Worm (Caenorhabditis elegans): Measurements from ENCODE around the gene osta-2.
A peak's percentile ranks its signal among the peaks of the same experiment; 100 is the strongest.

osta-2 gene

ce11 chrII:5710835-5711234 lies 3.3 kb downstream of the osta-2 start:
- TF ChIP-seq ces-1 (GFP tag; optimal IDR thresholded peaks at IDR 0.05): no peak
- TF ChIP-seq cnd-1 (tag; optimal IDR thresholded peaks at IDR 0.05): no peak
- no peak for TF ChIP-seq lin-32 (GFP tag; optimal IDR thresholded peaks at IDR 0.05)
- TF ChIP-seq ham-2 (GFP tag; optimal IDR thresholded peaks at IDR 0.05): no peak
- TF ChIP-seq tbx-8 (GFP tag; optimal IDR thresholded peaks at IDR 0.05): no peak
- TF ChIP-seq mls-2 (tag; optimal IDR thresholded peaks at IDR 0.05): no peak
- TF ChIP-seq hlh-1 (tag; optimal IDR thresholded peaks at IDR 0.05): no peak
- no peak for TF ChIP-seq nhr-2 (tag; optimal IDR thresholded peaks at IDR 0.05)
- TF ChIP-seq zip-8 (tag; optimal IDR thresholded peaks at IDR 0.05): no peak
- TF ChIP-seq sptf-1 (tag; optimal IDR thresholded peaks at IDR 0.05): no peak
- TF ChIP-seq ceh-83 (GFP tag; optimal IDR thresholded peaks at IDR 0.05): no peak
- no peak for TF ChIP-seq elt-1 (tag; optimal IDR thresholded peaks at IDR 0.05; ENCODE audit: borderline replicate concordance, insufficient read depth)
- no peak for TF ChIP-seq nhr-76 (tag; optimal IDR thresholded peaks at IDR 0.05)
- TF ChIP-seq mab-5 (tag; optimal IDR thresholded peaks at IDR 0.05): no peak
- no peak for TF ChIP-seq blmp-1 (tag; optimal IDR thresholded peaks at IDR 0.05)
- TF ChIP-seq mep-1 (tag; optimal IDR thresholded peaks at IDR 0.05): no peak
- TF ChIP-seq lin-13 (tag; optimal IDR thresholded peaks at IDR 0.05): no peak
- TF ChIP-seq pha-4 (tag; optimal IDR thresholded peaks at IDR 0.05): no peak
- TF ChIP-seq ceh-39 (tag; optimal IDR thresholded peaks at IDR 0.05): no peak

- no peak for TF ChIP-seq ces-1 (GFP tag; optimal IDR thresholded peaks at IDR 0.05)
- TF ChIP-seq elt-3 (tag; optimal IDR thresholded peaks at IDR 0.05): peak; percentile 23
Measured at ce11 chrII:5712126-5712525, 4.6 kb downstream of the osta-2 start.

ce11 chrII:5714807-5715206 lies 7.3 kb downstream of the osta-2 start, which contains the start of the genes tiar-1 and lelo-4:
TSS of gene tiar-1 (minus strand) at chrII:5714823.
TSS of gene lelo-4 (plus strand) at chrII:5714924.
- TF ChIP-seq blmp-1 (tag; optimal IDR thresholded peaks at IDR 0.05) (no peak), unc-62 (GFP tag; optimal IDR thresholded peaks at IDR 0.05) (no peak), pha-4 (tag; optimal IDR thresholded peaks at IDR 0.05) (peak; percentile 45), mls-2 (tag; optimal IDR thresholded peaks at IDR 0.05) (peak; percentile 57), tbx-8 (GFP tag; optimal IDR thresholded peaks at IDR 0.05) (no peak), bed-3 (GFP tag; optimal IDR thresholded peaks at IDR 0.05) (no peak), nhr-28 (tag; optimal IDR thresholded peaks at IDR 0.05) (no peak), M03D4.4 (tag; optimal IDR thresholded peaks at IDR 0.05) (peak; percentile 7), snpc-4 (tag; optimal IDR thresholded peaks at IDR 0.05) (no peak), lin-13 (tag; optimal IDR thresholded peaks at IDR 0.05) (peak; percentile 53), unc-120 (tag; optimal IDR thresholded peaks at IDR 0.05; ENCODE audit: poor library complexity, severe bottlenecking) (no peak), lsy-2 (tag; optimal IDR thresholded peaks at IDR 0.05) (peak; percentile 74), flh-1 (GFP tag; optimal IDR thresholded peaks at IDR 0.05) (no peak), nhr-237 (tag; optimal IDR thresholded peaks at IDR 0.05) (peak; percentile 49), ceh-39 (tag; optimal IDR thresholded peaks at IDR 0.05) (peak; percentile 47), ztf-11 (tag; optimal IDR thresholded peaks at IDR 0.05) (no peak), ceh-83 (GFP tag; optimal IDR thresholded peaks at IDR 0.05) (no peak), hlh-1 (tag; optimal IDR thresholded peaks at IDR 0.05) (peak; percentile 46), sptf-1 (tag; optimal IDR thresholded peaks at IDR 0.05) (peak; percentile 35), mep-1 (tag; optimal IDR thresholded peaks at IDR 0.05) (peak; percentile 77), zip-8 (tag; optimal IDR thresholded peaks at IDR 0.05) (no peak), unc-39 (tag; optimal IDR thresholded peaks at IDR 0.05) (no peak), sem-2 (GFP tag; optimal IDR thresholded peaks at IDR 0.05) (no peak), elt-3 (tag; optimal IDR thresholded peaks at IDR 0.05) (no peak), ces-1 (GFP tag; optimal IDR thresholded peaks at IDR 0.05) (no peak), ceh-43 (GFP tag; optimal IDR thresholded peaks at IDR 0.05) (no peak), mab-5 (tag; optimal IDR thresholded peaks at IDR 0.05) (no peak)

- TF ChIP-seq ham-2 (GFP tag; optimal IDR thresholded peaks at IDR 0.05) (no peak), lsy-2 (tag; optimal IDR thresholded peaks at IDR 0.05) (no peak), cnd-1 (tag; optimal IDR thresholded peaks at IDR 0.05) (no peak), mab-5 (tag; optimal IDR thresholded peaks at IDR 0.05) (no peak), sem-2 (GFP tag; optimal IDR thresholded peaks at IDR 0.05) (no peak), ceh-39 (tag; optimal IDR thresholded peaks at IDR 0.05) (no peak), tbx-8 (GFP tag; optimal IDR thresholded peaks at IDR 0.05) (no peak), nhr-2 (tag; optimal IDR thresholded peaks at IDR 0.05) (no peak), mls-2 (tag; optimal IDR thresholded peaks at IDR 0.05) (no peak), blmp-1 (tag; optimal IDR thresholded peaks at IDR 0.05) (no peak), sptf-1 (tag; optimal IDR thresholded peaks at IDR 0.05) (no peak), drap-1 (GFP tag; optimal IDR thresholded peaks at IDR 0.05) (no peak), nhr-28 (tag; optimal IDR thresholded peaks at IDR 0.05) (no peak), bed-3 (GFP tag; optimal IDR thresholded peaks at IDR 0.05) (no peak), zip-8 (tag; optimal IDR thresholded peaks at IDR 0.05) (no peak), ceh-83 (GFP tag; optimal IDR thresholded peaks at IDR 0.05) (no peak), flh-1 (GFP tag; optimal IDR thresholded peaks at IDR 0.05) (no peak), unc-62 (GFP tag; optimal IDR thresholded peaks at IDR 0.05) (no peak)
Measured at ce11 chrII:5715745-5716357, 8.4 kb downstream of the osta-2 start, which contains the start of the genes C18A3.10 and C18A3.3. TSS of gene C18A3.10 (minus strand) at chrII:5715845. TSS of gene C18A3.3 (plus strand) at chrII:5716307.
